Worm (Caenorhabditis elegans): Measurements from ENCODE around the gene chtb-2.

DNA sequence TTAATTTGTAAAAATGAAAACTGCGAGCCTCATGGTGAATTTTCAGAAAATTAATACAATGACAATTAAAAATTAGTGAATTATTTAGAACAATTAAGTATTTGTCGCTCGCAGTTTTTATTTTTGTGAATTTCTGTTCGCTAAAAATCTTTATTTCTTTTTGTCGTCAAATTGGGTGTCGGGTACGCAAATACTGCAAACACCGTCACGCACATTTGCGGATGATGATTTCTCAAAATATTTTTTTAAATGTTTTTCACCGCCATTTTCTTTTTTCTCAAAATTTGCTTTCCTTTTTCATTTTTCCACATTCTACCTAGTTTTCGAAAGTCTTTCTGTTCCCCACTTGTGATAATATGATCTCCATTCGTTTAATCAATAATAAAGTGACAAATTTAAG lies 5.9 kb downstream of the chtb-2 start:
- TF ChIP-seq flt-1 (GFP tag; IDR thresholded peaks at IDR 0.05) (no peak), ceh-13 (GFP tag; optimal IDR thresholded peaks at IDR 0.05) (no peak), ama-1 (optimal IDR thresholded peaks at IDR 0.05) (no peak), sea-1 (GFP tag; conservative IDR thresholded peaks at IDR 0.05) (no peak), hmg-4 (GFP tag; optimal IDR thresholded peaks at IDR 0.05) (no peak), scrt-1 (GFP tag; IDR thresholded peaks at IDR 0.05) (no peak), tbx-11 (GFP tag; IDR thresholded peaks at IDR 0.05) (no peak), tra-4 (tag; optimal IDR thresholded peaks at IDR 0.05) (no peak), ceh-36 (tag; optimal IDR thresholded peaks at IDR 0.05) (no peak), F13C5.2 (tag; optimal IDR thresholded peaks at IDR 0.05) (no peak), aly-1 (tag; optimal IDR thresholded peaks at IDR 0.05) (no peak), tbx-37 (GFP tag; conservative IDR thresholded peaks at IDR 0.05) (no peak), hmbx-1 (tag; optimal IDR thresholded peaks at IDR 0.05) (no peak)
